Worm (Caenorhabditis elegans) whole organism, early embryonic: ENCODE data around the gene Y50E8A.12.

Experiments used
- ama-1 ChIP-seq: fragments of 150-350 bp; optimal IDR thresholded peaks from 2 replicates; lab custom pipeline; 2014
- ceh-36 ChIP-seq: sonication (generic microtip); optimal IDR thresholded peaks from 2 replicates; lab custom pipeline; 2016; ENCODE audit warnings: missing genetic modification characterization, inconsistent platforms, missing compliant biosample characterization
- hmg-4 ChIP-seq: fragments of 200-800 bp; sonication (Bioruptor generic); optimal IDR thresholded peaks from 2 replicates; lab custom pipeline; 2018; ENCODE audit warnings: mild to moderate bottlenecking, missing genetic modification characterization, missing compliant biosample characterization
- sea-1 ChIP-seq: fragments of 200-800 bp; sonication (Bioruptor generic); conservative IDR thresholded peaks from 2 replicates; pipeline ENCODE4 v1.3.6; 2022; ENCODE audit warnings: missing genetic modification characterization, missing compliant biosample characterization
- tbx-37 ChIP-seq: fragments of 200-800 bp; sonication (Bioruptor generic); conservative IDR thresholded peaks from 2 replicates; pipeline ENCODE4 v1.3.6; 2022; ENCODE audit warnings: missing genetic modification reagents, missing genetic modification characterization, missing compliant biosample characterization

ce11 chrV:14746975-14747374 is 37.0 kb downstream of the Y50E8A.12 start:
- TF ChIP-seq hmg-4 (GFP tag; lab: Kevin White, UChicago) (no peak), sea-1 (no peak), ama-1 (lab: Kevin White, UChicago) (no peak), ceh-36 (tag; lab: Kevin White, UChicago) (no peak), tbx-37 (no peak)
